Worm (Caenorhabditis elegans) whole organism, L1 larva: Measurements from ENCODE around the gene mog-5.

Experiments
- C04F5.9 ChIP-seq: sonication (generic microtip); optimal IDR thresholded peaks from 2 replicates; lab custom pipeline; 2016; ENCODE audit warnings: missing genetic modification characterization, missing compliant biosample characterization
- C16A3.4 ChIP-seq: fragments of 150-350 bp; optimal IDR thresholded peaks from 2 replicates; lab custom pipeline; 2014; ENCODE audit warnings: missing biosample characterization, missing genetic modification characterization
- Y116A8C.19 ChIP-seq: sonication (generic microtip); optimal IDR thresholded peaks from 2 replicates; lab custom pipeline; 2016; ENCODE audit warnings: missing compliant biosample characterization, missing genetic modification characterization, borderline replicate concordance
- aha-1 ChIP-seq: fragments of 150-350 bp; optimal IDR thresholded peaks from 2 replicates; lab custom pipeline; 2014; ENCODE audit warnings: missing biosample characterization, missing genetic modification characterization
- ama-1 ChIP-seq: fragments of 150-350 bp; optimal IDR thresholded peaks from 2 replicates; lab custom pipeline; 2014
- blmp-1 ChIP-seq: fragments of 150-350 bp; optimal IDR thresholded peaks from 2 replicates; lab custom pipeline; 2014; ENCODE audit warnings: missing biosample characterization, missing genetic modification characterization
- ceh-63 ChIP-seq: fragments of 200-800 bp; sonication (Bioruptor generic); optimal IDR thresholded peaks from 2 replicates; lab custom pipeline; 2018; ENCODE audit warnings: mild to moderate bottlenecking, missing genetic modification characterization, missing compliant biosample characterization
- ceh-8 ChIP-seq: fragments of 200-800 bp; sonication (Bioruptor generic); optimal IDR thresholded peaks from 2 replicates; lab custom pipeline; 2018; ENCODE audit warnings: mild to moderate bottlenecking, missing genetic modification characterization, moderate library complexity, missing compliant biosample characterization
- ceh-88 ChIP-seq: fragments of 200-800 bp; sonication (Bioruptor generic); IDR thresholded peaks from 2 replicates; pipeline ENCODE4 v1.3.6; 2022; ENCODE audit warnings: missing genetic modification characterization, missing compliant biosample characterization
- dsc-1 ChIP-seq: sonication (generic microtip); optimal IDR thresholded peaks from 2 replicates; lab custom pipeline; 2016; ENCODE audit warnings: mild to moderate bottlenecking, missing genetic modification characterization, missing compliant biosample characterization
- efl-3 ChIP-seq: fragments of 200-800 bp; sonication (Bioruptor generic); optimal IDR thresholded peaks from 2 replicates; lab custom pipeline; 2018; ENCODE audit warnings: mild to moderate bottlenecking, missing genetic modification characterization, missing compliant biosample characterization
- elt-3 ChIP-seq, 6 experiments: fragments of 150-350 bp in 1 of 6; sonication (generic microtip); optimal IDR thresholded peaks; 2 replicates each; lab custom pipeline; 2017 to 2018; ENCODE audit warnings: missing biosample characterization in 6 of 6, missing genetic modification characterization in 6 of 6, inconsistent platforms in 1 of 6
- ets-5 ChIP-seq: fragments of 200-800 bp; sonication (Bioruptor generic); IDR thresholded peaks from 2 replicates; pipeline ENCODE4 v1.3.6; 2022; ENCODE audit warnings: missing genetic modification characterization, missing compliant biosample characterization
- fkh-10 ChIP-seq: sonication (generic microtip); optimal IDR thresholded peaks from 2 replicates; lab custom pipeline; 2017; ENCODE audit warnings: missing biosample characterization, missing genetic modification reagents, missing genetic modification characterization
- fkh-4 ChIP-seq: sonication (generic microtip); optimal IDR thresholded peaks from 2 replicates; lab custom pipeline; 2016; ENCODE audit warnings: missing compliant biosample characterization, missing genetic modification characterization, borderline replicate concordance
- fos-1 ChIP-seq: fragments of 150-350 bp; optimal IDR thresholded peaks from 2 replicates; lab custom pipeline; 2014; ENCODE audit warnings: missing biosample characterization, missing genetic modification characterization
- hlh-4 ChIP-seq: sonication (generic microtip); optimal IDR thresholded peaks from 2 replicates; lab custom pipeline; 2016; ENCODE audit warnings: mild to moderate bottlenecking, missing genetic modification characterization, missing compliant biosample characterization
- irx-1 ChIP-seq: sonication (generic microtip); optimal IDR thresholded peaks from 2 replicates; lab custom pipeline; 2016; ENCODE audit warnings: missing genetic modification characterization, missing compliant biosample characterization
- jun-1 ChIP-seq: fragments of 150-350 bp; optimal IDR thresholded peaks from 2 replicates; lab custom pipeline; 2014; ENCODE audit warnings: missing biosample characterization, missing genetic modification reagents, missing genetic modification characterization
- lin-14 ChIP-seq: fragments of 200-800 bp; sonication (Bioruptor generic); optimal IDR thresholded peaks from 2 replicates; lab custom pipeline; 2018; ENCODE audit warnings: mild to moderate bottlenecking, missing genetic modification characterization, moderate library complexity, missing compliant biosample characterization
- lin-35 ChIP-seq, 2 experiments: fragments of 150-350 bp; optimal IDR thresholded peaks; 2 replicates each; lab custom pipeline; 2014; ENCODE audit warnings: missing biosample characterization in 2 of 2, missing genetic modification characterization in 2 of 2, missing genetic modification reagents in 2 of 2
- lir-3 ChIP-seq: sonication (generic microtip); optimal IDR thresholded peaks from 2 replicates; lab custom pipeline; 2016; ENCODE audit warnings: mild to moderate bottlenecking, missing genetic modification characterization, moderate library complexity, missing compliant biosample characterization; ENCODE audit not compliant: poor library complexity
- lsy-2 ChIP-seq, 2 experiments: fragments of 150-350 bp; optimal IDR thresholded peaks; 2 replicates each; lab custom pipeline; 2014; ENCODE audit warnings: missing biosample characterization in 2 of 2, missing genetic modification characterization in 2 of 2
- mdl-1 ChIP-seq, 2 experiments: fragments of 150-350 bp; optimal IDR thresholded peaks; 2 replicates each; lab custom pipeline; 2014 to 2017; ENCODE audit warnings: missing biosample characterization in 2 of 2, missing genetic modification characterization in 2 of 2, inconsistent platforms in 1 of 2
- nhr-11 ChIP-seq: fragments of 150-350 bp; optimal IDR thresholded peaks from 2 replicates; lab custom pipeline; 2014; ENCODE audit warnings: missing biosample characterization, missing genetic modification characterization
- nhr-237 ChIP-seq: fragments of 150-350 bp; optimal IDR thresholded peaks from 2 replicates; lab custom pipeline; 2014; ENCODE audit warnings: missing biosample characterization, missing genetic modification characterization
- nhr-47 ChIP-seq: sonication (generic microtip); optimal IDR thresholded peaks from 2 replicates; lab custom pipeline; 2016; ENCODE audit warnings: mild to moderate bottlenecking, missing genetic modification characterization, moderate library complexity, missing compliant biosample characterization
- nhr-77 ChIP-seq: fragments of 150-350 bp; optimal IDR thresholded peaks from 2 replicates; lab custom pipeline; 2014; ENCODE audit warnings: missing biosample characterization, missing genetic modification characterization
- nhr-84 ChIP-seq: sonication (generic microtip); optimal IDR thresholded peaks from 2 replicates; lab custom pipeline; 2017; ENCODE audit warnings: missing biosample characterization, missing genetic modification characterization
- pqm-1 ChIP-seq: sonication (generic microtip); optimal IDR thresholded peaks from 3 replicates; lab custom pipeline; 2017; ENCODE audit warnings: missing biosample characterization, missing genetic modification characterization
- rnt-1 ChIP-seq: sonication (generic microtip); optimal IDR thresholded peaks from 2 replicates; lab custom pipeline; 2016; ENCODE audit warnings: mild to moderate bottlenecking, missing genetic modification characterization, moderate library complexity, missing compliant biosample characterization
- skn-1 ChIP-seq: fragments of 150-350 bp; optimal IDR thresholded peaks from 2 replicates; lab custom pipeline; 2014; ENCODE audit warnings: missing biosample characterization, missing genetic modification characterization
- snpc-4 ChIP-seq: fragments of 150-350 bp; optimal IDR thresholded peaks from 2 replicates; lab custom pipeline; 2014; ENCODE audit warnings: missing biosample characterization, missing genetic modification characterization
- snu-23 ChIP-seq: sonication (generic microtip); optimal IDR thresholded peaks from 2 replicates; lab custom pipeline; 2016; ENCODE audit warnings: missing genetic modification characterization, missing compliant biosample characterization
- sox-4 ChIP-seq: sonication (generic microtip); optimal IDR thresholded peaks from 2 replicates; lab custom pipeline; 2016; ENCODE audit warnings: missing genetic modification characterization, missing compliant biosample characterization
- sptf-1 ChIP-seq: fragments of 150-350 bp; optimal IDR thresholded peaks from 2 replicates; lab custom pipeline; 2014; ENCODE audit warnings: missing biosample characterization, missing genetic modification characterization
- sup-37 ChIP-seq: fragments of 200-800 bp; sonication (Bioruptor generic); optimal IDR thresholded peaks from 2 replicates; lab custom pipeline; 2018; ENCODE audit warnings: mild to moderate bottlenecking, missing genetic modification characterization, missing compliant biosample characterization
- swsn-7 ChIP-seq: sonication (generic microtip); optimal IDR thresholded peaks from 2 replicates; lab custom pipeline; 2016; ENCODE audit warnings: missing genetic modification characterization, missing compliant biosample characterization
- tlp-1 ChIP-seq: fragments of 150-350 bp; optimal IDR thresholded peaks from 2 replicates; lab custom pipeline; 2014; ENCODE audit warnings: missing biosample characterization, missing genetic modification characterization
- unc-130 ChIP-seq: fragments of 150-350 bp; optimal IDR thresholded peaks from 2 replicates; lab custom pipeline; 2017; ENCODE audit warnings: missing biosample characterization, missing genetic modification characterization, inconsistent platforms
- unc-86 ChIP-seq: sonication (generic microtip); optimal IDR thresholded peaks from 2 replicates; lab custom pipeline; 2016; ENCODE audit warnings: missing genetic modification characterization, missing compliant biosample characterization
- vab-15 ChIP-seq: sonication (generic microtip); optimal IDR thresholded peaks from 2 replicates; lab custom pipeline; 2017; ENCODE audit warnings: missing genotype, mild to moderate bottlenecking, missing genetic modification characterization, missing compliant biosample characterization
- xbp-1 ChIP-seq: sonication (generic microtip); optimal IDR thresholded peaks from 2 replicates; lab custom pipeline; 2016; ENCODE audit warnings: missing genetic modification characterization, missing compliant biosample characterization
- zag-1 ChIP-seq: fragments of 150-350 bp; optimal IDR thresholded peaks from 2 replicates; lab custom pipeline; 2014; ENCODE audit warnings: missing biosample characterization, missing genetic modification characterization

Gene mog-5

DNA sequence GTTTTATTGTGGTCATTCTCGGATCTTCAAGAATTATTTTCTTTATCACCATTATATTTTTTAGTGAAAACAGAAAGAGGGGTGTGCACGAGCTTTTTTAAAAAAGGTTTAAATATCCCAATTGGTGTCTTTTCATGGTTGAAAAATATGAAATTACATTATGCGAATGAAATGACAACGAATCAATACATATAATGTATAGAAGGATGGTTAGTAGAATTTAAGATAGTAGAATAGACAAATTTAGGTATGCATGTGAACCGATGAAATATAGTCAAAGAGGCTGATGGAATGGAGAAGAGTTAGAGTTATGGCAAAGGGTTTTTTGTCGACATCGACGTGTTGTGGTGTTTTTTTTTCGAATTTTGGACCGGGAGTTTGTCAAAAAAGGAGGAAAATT lies 34.8 kb upstream of the mog-5 start:
- TF ChIP-seq zag-1 (tag; lab: Kevin White, UChicago) (no peak), ets-5 (GFP tag; lab: Robert Waterston, UW) (no peak), nhr-47 (no peak), swsn-7 (tag; lab: Kevin White, UChicago) (no peak), unc-130 (tag; lab: Kevin White, UChicago) (no peak), Y116A8C.19 (tag; lab: Kevin White, UChicago) (no peak), C16A3.4 (tag; lab: Kevin White, UChicago) (no peak)

DNA sequence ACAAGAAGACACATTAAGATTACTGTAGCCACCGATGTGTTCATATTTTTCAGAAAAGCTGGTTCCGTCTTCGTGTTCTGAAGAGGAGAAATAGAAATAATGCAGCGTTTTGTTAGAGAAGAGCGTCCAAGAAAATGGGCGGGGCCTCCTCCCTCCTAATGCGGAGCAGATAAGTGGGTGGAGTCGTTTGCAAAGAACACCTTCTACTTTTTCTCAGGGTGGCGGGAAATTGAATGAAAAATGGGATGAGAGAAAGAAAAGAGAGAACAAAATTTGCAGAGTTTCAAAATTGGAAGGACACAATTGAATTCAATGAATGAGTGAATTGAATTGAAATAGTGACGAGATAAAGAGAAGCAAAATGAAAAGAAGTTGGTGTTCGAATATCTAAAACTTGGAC lies 33.7 kb upstream of the mog-5 start, which contains the start of gene F09E5.16:
Gene F09E5.16 (minus strand): TSS at position 101 of the 400 bp plus-strand sequence.
- TF ChIP-seq fkh-4 (tag; lab: Kevin White, UChicago) (no peak), jun-1 (tag; lab: Kevin White, UChicago) (no peak), lin-14 (GFP tag; lab: Kevin White, UChicago) (peak; percentile 9), snu-23 (GFP tag; lab: Kevin White, UChicago) (no peak), lin-35 (GFP tag; optimal IDR thresholded peaks at IDR 0.05; lab: Kevin White, UChicago) (no peak), zag-1 (tag; lab: Kevin White, UChicago) (no peak)

DNA sequence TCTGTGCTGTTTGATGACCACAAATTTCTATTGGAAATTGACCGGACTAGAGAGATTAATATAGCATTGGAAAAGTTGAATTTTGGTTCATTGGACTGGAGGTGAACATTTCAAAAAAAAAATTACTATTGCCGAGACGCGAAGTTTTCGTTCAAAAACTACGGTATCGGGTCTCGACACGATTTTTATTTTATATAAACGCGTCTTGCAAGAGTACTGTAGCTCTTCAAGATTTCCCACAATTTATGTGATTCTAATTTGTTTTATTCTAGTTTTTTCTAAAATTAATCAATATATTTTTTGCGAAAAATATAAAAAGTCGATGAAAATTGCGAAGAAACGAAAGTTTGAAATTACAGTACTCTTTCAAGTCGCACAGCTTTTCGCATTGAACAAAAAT lies 28.7 kb upstream of the mog-5 start, which contains the start of gene F09E5.12:
Gene F09E5.12 (minus strand): TSS at position 101 of the 400 bp plus-strand sequence.
- no peak for TF ChIP-seq zag-1 (tag; lab: Kevin White, UChicago)

DNA sequence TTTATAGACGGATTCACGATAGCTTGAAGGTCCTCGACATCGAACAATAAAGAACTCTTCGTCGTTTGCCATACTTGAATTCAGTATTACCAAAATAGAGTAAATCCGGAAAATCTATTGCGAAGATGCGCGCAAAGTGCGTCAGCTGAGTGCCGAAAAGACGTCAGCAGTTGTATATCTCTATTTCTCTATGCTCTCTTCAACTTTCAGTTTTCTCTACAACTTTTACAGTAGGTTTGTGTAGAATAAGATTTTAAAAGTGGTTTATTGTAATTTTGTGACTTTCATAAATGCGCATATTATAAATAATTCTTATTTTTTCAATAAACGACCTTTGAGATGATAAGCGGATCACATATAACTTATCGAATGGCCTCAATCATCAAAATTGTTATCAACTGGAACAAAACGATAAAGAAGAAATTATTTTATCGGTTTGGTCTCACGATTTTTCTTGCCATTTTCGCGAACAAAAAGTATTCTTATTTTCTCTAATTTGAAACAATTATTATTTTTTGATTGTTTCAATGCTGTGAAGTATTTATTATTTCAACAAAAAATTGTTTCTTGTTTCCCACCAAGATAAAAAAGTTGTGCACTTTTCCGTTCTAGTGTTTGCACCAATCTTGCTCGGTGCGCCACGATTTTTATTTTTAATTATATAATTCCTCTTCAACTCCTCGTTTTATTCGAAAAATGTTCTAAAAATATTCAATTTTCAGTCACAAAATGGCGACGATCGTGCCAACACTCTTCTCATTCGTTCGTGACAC lies 25.9 kb upstream of the mog-5 start, which contains the start of the genes agt-2 and F09E5.3:
Gene agt-2 (minus strand): TSS at position 553 of the 773 bp plus-strand sequence.
Gene F09E5.3 (plus strand): TSS at position 723 of the 773 bp plus-strand sequence.
- TF ChIP-seq fkh-10 (GFP tag; lab: Kevin White, UChicago) = peak; percentile 71
- TF ChIP-seq aha-1 (tag; lab: Kevin White, UChicago) = peak; percentile 20
- no peak for TF ChIP-seq tlp-1
- TF ChIP-seq nhr-237 (tag; lab: Kevin White, UChicago) = peak; percentile 75
- peak in 3 of 6 experiments; percentile 43 to 81 (median 77) for TF ChIP-seq elt-3 (tag; optimal IDR thresholded peaks at IDR 0.05; lab: Kevin White, UChicago)
- peak; percentile 89 for TF ChIP-seq snpc-4
- peak; percentile 86 for TF ChIP-seq ama-1 (lab: Kevin White, UChicago)
- TF ChIP-seq nhr-11 (tag; lab: Kevin White, UChicago) = peak; percentile 81
- TF ChIP-seq ceh-8 = peak; percentile 85
- TF ChIP-seq efl-3 = peak; percentile 21
- peak; percentile 81 for TF ChIP-seq C04F5.9 (tag; lab: Kevin White, UChicago)
- TF ChIP-seq fos-1 (tag; lab: Kevin White, UChicago) = peak; percentile 89
- TF ChIP-seq vab-15 (tag; lab: Kevin White, UChicago) = peak; percentile 25
- TF ChIP-seq lin-14 (GFP tag; lab: Kevin White, UChicago) = peak; percentile 96
- no peak for TF ChIP-seq hlh-4 (tag; lab: Kevin White, UChicago)
- peak; percentile 81 for TF ChIP-seq blmp-1 (tag; lab: Kevin White, UChicago)
- no peak for TF ChIP-seq pqm-1 (tag; lab: Kevin White, UChicago)
- TF ChIP-seq swsn-7 (tag; lab: Kevin White, UChicago) = peak; percentile 96
- peak; percentile 96 for TF ChIP-seq rnt-1
- no peak for TF ChIP-seq ceh-63 (GFP tag; lab: Kevin White, UChicago)
- TF ChIP-seq jun-1 (tag; lab: Kevin White, UChicago) = peak; percentile 89
- peak; percentile 78 for TF ChIP-seq ceh-88 (GFP tag; lab: Robert Waterston, UW)
- TF ChIP-seq irx-1 (tag; lab: Kevin White, UChicago) = peak; percentile 91
- peak; percentile 95 for TF ChIP-seq dsc-1 (tag; lab: Kevin White, UChicago)
- TF ChIP-seq snu-23 (GFP tag; lab: Kevin White, UChicago) = peak; percentile 98
- peak; percentile 93 for TF ChIP-seq unc-86
- peak; percentile 95 for TF ChIP-seq C16A3.4 (tag; lab: Kevin White, UChicago)
- peak; percentile 87 for TF ChIP-seq lir-3 (tag; lab: Kevin White, UChicago)
- peak; percentile 95 to 97 for TF ChIP-seq lsy-2 (tag; optimal IDR thresholded peaks at IDR 0.05; lab: Kevin White, UChicago)
- no peak for TF ChIP-seq nhr-84
- peak in 1 of 2 experiments; percentile 84 for TF ChIP-seq mdl-1 (tag; optimal IDR thresholded peaks at IDR 0.05; lab: Kevin White, UChicago)
- no peak for TF ChIP-seq Y116A8C.19 (tag; lab: Kevin White, UChicago)
- TF ChIP-seq fkh-4 (tag; lab: Kevin White, UChicago) = peak; percentile 13
- peak; percentile 95 for TF ChIP-seq xbp-1 (tag; lab: Kevin White, UChicago)
- TF ChIP-seq sptf-1 (tag; lab: Kevin White, UChicago) = no peak
- peak; percentile 94 for TF ChIP-seq skn-1
- peak; percentile 77 for TF ChIP-seq sox-4
- peak; percentile 79 for TF ChIP-seq sup-37 (GFP tag; lab: Kevin White, UChicago)
- TF ChIP-seq nhr-77 = peak; percentile 86
